Worm (Caenorhabditis elegans) whole organism, L3 larva: ENCODE results near the gene zfp-3.

Experiments
- ceh-82 ChIP-seq: fragments of 150-350 bp; optimal IDR thresholded peaks from 2 replicates; lab custom pipeline; 2014; ENCODE audit warnings: missing biosample characterization, missing genetic modification characterization
- egl-27 ChIP-seq: sonication (generic microtip); optimal IDR thresholded peaks from 4 replicates; lab custom pipeline; 2017; ENCODE audit warnings: missing biosample characterization, missing genetic modification reagents, missing genetic modification characterization
- elt-1 ChIP-seq: fragments of 150-350 bp; optimal IDR thresholded peaks from 2 replicates; lab custom pipeline; 2014; ENCODE audit warnings: missing biosample characterization, missing genetic modification characterization
- fos-1 ChIP-seq: fragments of 150-350 bp; optimal IDR thresholded peaks from 2 replicates; lab custom pipeline; 2014; ENCODE audit warnings: missing biosample characterization, missing genetic modification characterization
- jun-1 ChIP-seq: fragments of 150-350 bp; optimal IDR thresholded peaks from 2 replicates; lab custom pipeline; 2014; ENCODE audit warnings: missing biosample characterization, missing genetic modification reagents, missing genetic modification characterization
- pha-4 ChIP-seq: fragments of 150-350 bp; optimal IDR thresholded peaks from 2 replicates; lab custom pipeline; 2014; ENCODE audit warnings: missing biosample characterization, missing genetic modification reagents, missing genetic modification characterization
- skn-1 ChIP-seq: fragments of 150-350 bp; optimal IDR thresholded peaks from 2 replicates; lab custom pipeline; 2014; ENCODE audit warnings: missing biosample characterization, missing genetic modification characterization
- tbx-2 ChIP-seq: sonication (generic microtip); optimal IDR thresholded peaks from 2 replicates; lab custom pipeline; 2016; ENCODE audit warnings: mild to moderate bottlenecking, missing genetic modification characterization, missing compliant biosample characterization
- unc-62 ChIP-seq: fragments of 150-350 bp; sonication (generic microtip); optimal IDR thresholded peaks from 4 replicates; lab custom pipeline; 2014; ENCODE audit warnings: missing biosample characterization, missing genetic modification reagents, missing genetic modification characterization

DNA sequence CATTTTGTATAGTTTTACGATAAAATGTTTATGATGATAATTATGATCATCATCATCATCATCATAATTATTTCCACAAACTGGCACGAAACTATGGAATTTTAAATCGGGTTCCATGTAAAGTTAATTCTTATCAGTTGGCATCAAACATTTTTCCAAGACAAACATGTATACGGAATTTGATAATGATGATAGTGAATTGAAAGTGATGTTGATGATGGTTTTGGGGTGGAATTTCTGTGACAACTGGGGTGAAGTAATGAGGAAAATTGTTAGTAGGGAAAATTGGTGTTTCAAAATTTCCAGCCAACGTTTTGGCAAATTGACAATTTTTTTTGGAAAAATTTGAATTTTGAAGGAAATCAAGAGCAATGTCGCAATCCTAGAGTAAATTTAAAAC is 13.3 kb upstream of the zfp-3 start:
- no peak for TF ChIP-seq skn-1 (tag; lab: Kevin White, UChicago)
- no peak for TF ChIP-seq jun-1 (tag; lab: Kevin White, UChicago)
- TF ChIP-seq ceh-82 (tag; lab: Kevin White, UChicago), result no peak
- no peak for TF ChIP-seq unc-62 (GFP tag; lab: Kevin White, UChicago)
- no peak for TF ChIP-seq egl-27 (tag; lab: Kevin White, UChicago)
- TF ChIP-seq fos-1 (tag; lab: Kevin White, UChicago), result no peak
- no peak for TF ChIP-seq tbx-2
- no peak for TF ChIP-seq elt-1 (tag; lab: Kevin White, UChicago)
- TF ChIP-seq pha-4 (tag; lab: Kevin White, UChicago), result no peak
